Worm (Caenorhabditis elegans): ENCODE results near the gene ifd-2.

The ifd-2 gene

ce11 chrX:812264-812663 is 3.5 kb downstream of the ifd-2 start:
- TF ChIP-seq lsy-2 (tag; optimal IDR thresholded peaks at IDR 0.05) (peak in 1 of 2 experiments; percentile 17), F13H6.1 (tag; optimal IDR thresholded peaks at IDR 0.05) (peak; percentile 14), ama-1 (optimal IDR thresholded peaks at IDR 0.05) (no peak), nhr-129 (tag; optimal IDR thresholded peaks at IDR 0.05) (peak; percentile 40), nhr-11 (tag; optimal IDR thresholded peaks at IDR 0.05) (no peak)

- TF ChIP-seq ztf-4 (tag; optimal IDR thresholded peaks at IDR 0.05) (no peak), elt-3 (tag; optimal IDR thresholded peaks at IDR 0.05) (no peak), unc-39 (tag; optimal IDR thresholded peaks at IDR 0.05) (no peak), nhr-21 (tag; optimal IDR thresholded peaks at IDR 0.05) (no peak), nhr-129 (tag; optimal IDR thresholded peaks at IDR 0.05) (no peak), unc-55 (GFP tag; optimal IDR thresholded peaks at IDR 0.05) (no peak), alr-1 (tag; optimal IDR thresholded peaks at IDR 0.05) (no peak), dmd-4 (tag; optimal IDR thresholded peaks at IDR 0.05) (no peak), sma-3 (GFP tag; optimal IDR thresholded peaks at IDR 0.05) (no peak), nhr-25 (tag; optimal IDR thresholded peaks at IDR 0.05) (no peak), lin-39 (tag; optimal IDR thresholded peaks at IDR 0.05) (no peak), sma-9 (GFP tag; optimal IDR thresholded peaks at IDR 0.05) (no peak), sma-9 (tag; optimal IDR thresholded peaks at IDR 0.05) (no peak), nhr-11 (tag; optimal IDR thresholded peaks at IDR 0.05) (no peak)
Observed at ce11 chrX:810694-811093, 5.0 kb downstream of the ifd-2 start, which contains the start of gene F25E2.2. Gene F25E2.2 (minus strand): TSS chrX:810794.

DNA sequence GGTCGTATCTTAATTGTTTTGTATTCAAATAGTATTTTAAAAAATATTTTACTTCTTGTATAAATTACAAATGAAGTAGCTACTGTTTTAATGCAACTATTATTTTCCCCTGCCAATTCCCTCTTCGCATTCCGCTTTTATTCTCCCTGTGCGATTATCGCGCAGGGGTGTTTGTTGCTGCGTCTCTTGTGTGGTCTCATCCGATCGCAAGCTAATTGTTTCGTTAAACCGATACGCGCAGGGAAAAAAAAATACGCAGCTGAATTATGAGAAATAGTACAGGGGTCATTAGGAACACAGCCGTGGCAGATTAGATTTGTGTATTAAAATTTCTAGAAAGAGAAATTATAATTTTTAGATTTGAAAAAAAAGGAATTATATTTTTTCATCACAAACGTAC is 9.2 kb downstream of the ifd-2 start:
- TF ChIP-seq gmeb-1 (tag; optimal IDR thresholded peaks at IDR 0.05) (peak; percentile 95), snpc-4 (tag; optimal IDR thresholded peaks at IDR 0.05) (peak; percentile 89), F13H6.1 (tag; optimal IDR thresholded peaks at IDR 0.05) (peak; percentile 97), aly-2 (tag; optimal IDR thresholded peaks at IDR 0.05) (no peak), lin-13 (GFP tag; optimal IDR thresholded peaks at IDR 0.05) (peak; percentile 98), mab-5 (tag; optimal IDR thresholded peaks at IDR 0.05) (peak; percentile 98), lin-11 (tag; optimal IDR thresholded peaks at IDR 0.05) (peak; percentile 99), ama-1 (optimal IDR thresholded peaks at IDR 0.05) (no peak), blmp-1 (tag; optimal IDR thresholded peaks at IDR 0.05; ENCODE audit: insufficient read depth) (peak; percentile 83), nhr-23 (tag; optimal IDR thresholded peaks at IDR 0.05) (no peak), nhr-11 (tag; optimal IDR thresholded peaks at IDR 0.05) (peak; percentile 84), alr-1 (tag; optimal IDR thresholded peaks at IDR 0.05) (peak; percentile 82), ZK546.5 (tag; optimal IDR thresholded peaks at IDR 0.05) (peak; percentile 67), lsy-2 (tag; optimal IDR thresholded peaks at IDR 0.05) (peak; percentile 95 to 96), zag-1 (tag; optimal IDR thresholded peaks at IDR 0.05) (peak; percentile 97), R02D3.7 (tag; optimal IDR thresholded peaks at IDR 0.05) (peak; percentile 69), nhr-21 (tag; optimal IDR thresholded peaks at IDR 0.05) (peak; percentile 99), nhr-25 (tag; optimal IDR thresholded peaks at IDR 0.05) (peak; percentile 98), sma-3 (GFP tag; optimal IDR thresholded peaks at IDR 0.05) (peak; percentile 99), C34F6.9 (tag; optimal IDR thresholded peaks at IDR 0.05) (peak; percentile 99), nhr-12 (tag; optimal IDR thresholded peaks at IDR 0.05) (peak; percentile 63), crh-2 (tag; optimal IDR thresholded peaks at IDR 0.05) (peak; percentile 100), nhr-10 (tag; optimal IDR thresholded peaks at IDR 0.05) (peak; percentile 98), elt-1 (tag; optimal IDR thresholded peaks at IDR 0.05) (no peak), sem-4 (tag; optimal IDR thresholded peaks at IDR 0.05) (peak; percentile 96), lin-39 (tag; optimal IDR thresholded peaks at IDR 0.05) (peak; percentile 89), mdl-1 (tag; optimal IDR thresholded peaks at IDR 0.05) (peak; percentile 84 to 93), ceh-16 (tag; optimal IDR thresholded peaks at IDR 0.05) (peak; percentile 99), elt-3 (tag; optimal IDR thresholded peaks at IDR 0.05) (no peak), nhr-77 (tag; optimal IDR thresholded peaks at IDR 0.05) (peak; percentile 96), nhr-237 (tag; optimal IDR thresholded peaks at IDR 0.05) (peak; percentile 95), fos-1 (tag; optimal IDR thresholded peaks at IDR 0.05) (peak; percentile 100), ztf-11 (tag; optimal IDR thresholded peaks at IDR 0.05) (peak; percentile 67), ztf-1 (GFP tag; conservative IDR thresholded peaks at IDR 0.05) (no peak), nhr-6 (tag; optimal IDR thresholded peaks at IDR 0.05) (peak; percentile 98), unc-39 (tag; optimal IDR thresholded peaks at IDR 0.05) (peak; percentile 46), nhr-129 (tag; optimal IDR thresholded peaks at IDR 0.05) (peak; percentile 99), ceh-82 (tag; optimal IDR thresholded peaks at IDR 0.05) (peak; percentile 98), Y55F3AM.14 (GFP tag; optimal IDR thresholded peaks at IDR 0.05) (peak; percentile 96), ztf-4 (tag; optimal IDR thresholded peaks at IDR 0.05) (peak; percentile 96), egl-27 (tag; optimal IDR thresholded peaks at IDR 0.05) (peak; percentile 99), mbf-1 (tag; optimal IDR thresholded peaks at IDR 0.05) (peak; percentile 74), unc-55 (GFP tag; optimal IDR thresholded peaks at IDR 0.05) (peak; percentile 100), skn-1 (tag; optimal IDR thresholded peaks at IDR 0.05) (peak; percentile 93), dmd-4 (tag; optimal IDR thresholded peaks at IDR 0.05) (peak; percentile 77), sma-9 (GFP tag; optimal IDR thresholded peaks at IDR 0.05) (peak; percentile 97), sma-9 (tag; optimal IDR thresholded peaks at IDR 0.05) (no peak), peb-1 (tag; optimal IDR thresholded peaks at IDR 0.05) (no peak)

Data from whole organism, L2 larva.